Worm (Caenorhabditis elegans): ENCODE results near the gene cest-34.

cest-34 gene

DNA sequence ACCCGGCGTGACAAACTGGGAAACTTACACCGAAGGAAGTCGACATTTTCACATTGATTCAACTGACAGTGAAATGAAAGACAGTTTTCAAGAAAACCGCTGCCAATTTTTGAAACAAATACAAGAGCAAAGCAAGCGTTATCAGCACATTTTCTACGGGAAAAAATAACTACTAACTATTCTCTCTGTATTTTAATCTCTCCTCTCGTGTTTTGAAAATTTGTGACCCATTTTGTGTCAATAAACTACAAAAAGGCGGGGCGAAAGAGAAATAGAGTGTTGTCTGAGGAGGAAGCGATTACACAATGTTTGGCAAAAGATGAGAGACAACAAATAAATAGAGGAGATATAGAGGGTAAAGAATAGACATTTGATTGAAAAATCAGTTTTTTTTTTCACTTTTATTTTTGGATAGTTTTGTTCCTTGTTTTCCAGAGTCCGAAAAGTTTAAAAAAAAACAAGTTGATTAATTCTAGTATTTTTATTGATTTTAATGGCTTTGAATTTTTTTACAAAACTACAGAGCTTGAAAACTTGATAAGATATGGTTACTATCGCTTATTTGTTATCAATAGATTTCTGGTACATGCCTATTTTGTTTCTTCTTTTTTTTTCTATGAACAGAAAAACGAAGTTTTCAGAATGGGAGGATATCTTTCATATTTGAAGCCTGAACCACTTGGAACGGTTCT is at the start of gene cest-34:
TSS of gene cest-34 (plus strand) at position 642 of the 692 bp plus-strand sequence.
- TF ChIP-seq nhr-179 (tag; optimal IDR thresholded peaks at IDR 0.05) (no peak), nhr-80 (tag; optimal IDR thresholded peaks at IDR 0.05) (peak; percentile 87)

DNA sequence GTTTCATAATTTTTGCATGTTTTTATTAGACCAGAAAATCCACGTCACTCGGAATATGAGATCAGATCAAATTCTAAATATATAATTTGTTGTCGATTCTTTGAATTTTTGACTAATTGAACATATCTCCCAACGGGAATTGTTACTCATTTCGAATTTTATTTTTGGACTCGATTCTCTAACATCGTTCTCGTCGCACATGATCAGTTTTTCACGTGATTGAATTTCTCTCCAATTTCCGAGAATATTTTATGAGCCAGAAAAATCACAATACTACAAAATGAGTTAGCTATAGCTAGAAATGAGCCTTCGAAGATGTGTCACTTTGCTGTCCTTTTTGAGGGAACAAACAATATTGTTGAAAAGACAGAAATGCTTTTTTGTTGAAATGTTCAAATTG is 45.8 kb upstream of the cest-34 start:
- no peak for TF ChIP-seq D2030.7 (GFP tag; IDR thresholded peaks at IDR 0.05)
- no peak for TF ChIP-seq ceh-91 (GFP tag; IDR thresholded peaks at IDR 0.05)
- no peak for TF ChIP-seq lin-35 (GFP tag; optimal IDR thresholded peaks at IDR 0.05)
- no peak for TF ChIP-seq F57C9.4 (tag; optimal IDR thresholded peaks at IDR 0.05)
- no peak for TF ChIP-seq nhr-27 (tag; optimal IDR thresholded peaks at IDR 0.05)
- TF ChIP-seq gei-17 (GFP tag; optimal IDR thresholded peaks at IDR 0.05) = no peak
- no peak for TF ChIP-seq lin-54 (GFP tag; optimal IDR thresholded peaks at IDR 0.05)
- TF ChIP-seq Y53F4B.3 (GFP tag; IDR thresholded peaks at IDR 0.05) = no peak
- TF ChIP-seq F55B11.4 (tag; optimal IDR thresholded peaks at IDR 0.05; ENCODE audit: borderline replicate concordance, insufficient read depth) = no peak
- no peak for TF ChIP-seq him-1 (tag; optimal IDR thresholded peaks at IDR 0.05)
- no peak for TF ChIP-seq egrh-3 (GFP tag; IDR thresholded peaks at IDR 0.05)

DNA sequence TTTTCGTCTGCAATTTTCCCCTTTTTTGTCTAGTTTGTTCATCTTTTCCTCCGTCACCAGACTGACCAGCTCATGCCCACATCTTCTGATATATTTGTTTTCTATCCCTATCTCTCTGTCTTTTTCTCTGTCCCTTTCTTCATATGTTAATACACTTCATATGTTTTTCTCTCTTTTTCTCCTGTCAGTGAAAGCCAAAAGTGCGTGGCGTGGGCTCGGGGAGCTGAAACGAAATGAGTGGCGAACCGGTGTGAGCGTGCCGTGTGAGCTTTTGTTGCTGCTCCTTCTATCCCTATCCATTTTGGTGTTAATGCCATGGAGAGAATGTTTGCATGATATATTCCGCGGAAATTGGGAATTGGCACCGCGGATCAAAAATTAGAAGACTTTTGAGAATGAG is 44.7 kb upstream of the cest-34 start:
- TF ChIP-seq let-607 (tag; optimal IDR thresholded peaks at IDR 0.05) = no peak
- TF ChIP-seq nhr-179 (tag; optimal IDR thresholded peaks at IDR 0.05) = no peak
- no peak for TF ChIP-seq Y67H2A.10 (GFP tag; conservative IDR thresholded peaks at IDR 0.05)
- TF ChIP-seq unc-130 (GFP tag; optimal IDR thresholded peaks at IDR 0.05) = no peak
- TF ChIP-seq chd-7 (tag; optimal IDR thresholded peaks at IDR 0.05) = no peak
- no peak for TF ChIP-seq F10E7.11 (tag; optimal IDR thresholded peaks at IDR 0.05)
- TF ChIP-seq sea-2 (GFP tag; IDR thresholded peaks at IDR 0.05) = no peak

DNA sequence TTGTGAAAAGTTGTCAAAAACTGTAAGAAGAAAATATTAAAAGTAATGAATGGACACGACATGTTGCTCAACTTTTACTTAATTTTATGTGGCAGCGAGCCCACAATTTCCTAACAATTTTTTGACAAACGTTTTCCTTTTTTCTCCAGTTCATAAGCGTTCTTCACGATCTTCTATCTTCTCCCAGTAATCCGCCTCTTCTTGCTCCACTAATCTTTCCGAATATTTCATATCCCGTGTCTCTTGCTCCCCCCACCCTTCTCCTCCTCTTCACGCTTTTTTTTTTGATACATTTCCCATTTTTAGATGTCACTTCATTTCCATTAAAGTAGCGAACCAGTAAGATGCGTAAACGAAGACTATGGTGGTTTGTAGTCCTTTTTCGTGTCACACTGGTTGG is 43.7 kb upstream of the cest-34 start, which contains the start of gene scd-2:
TSS of gene scd-2 (plus strand) at position 301 of the 400 bp plus-strand sequence.
- no peak for TF ChIP-seq hlh-12 (tag; optimal IDR thresholded peaks at IDR 0.05)

DNA sequence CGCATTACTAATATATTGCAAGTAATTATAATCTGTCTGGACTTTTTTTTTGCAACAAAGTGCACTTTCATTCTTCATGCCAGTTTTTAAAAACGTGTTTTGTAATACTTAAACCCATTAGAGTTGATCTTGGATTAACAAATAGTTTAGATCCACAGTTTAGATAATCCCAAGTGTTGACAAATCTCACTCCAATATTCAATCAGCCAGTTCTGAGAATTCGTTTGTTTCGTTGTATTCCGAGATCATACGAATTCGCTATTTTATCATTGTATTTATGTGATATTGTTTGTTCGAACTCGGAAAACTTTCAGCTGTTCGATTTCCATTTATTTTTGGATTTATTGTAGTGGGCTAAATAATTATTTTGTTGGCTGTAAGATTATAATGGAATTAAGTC is 30.8 kb upstream of the cest-34 start:
- TF ChIP-seq unc-130 (GFP tag; optimal IDR thresholded peaks at IDR 0.05) = no peak
- no peak for TF ChIP-seq hrde-1 (tag; optimal IDR thresholded peaks at IDR 0.05; ENCODE audit: borderline replicate concordance)
- no peak for TF ChIP-seq lsl-1 (GFP tag; optimal IDR thresholded peaks at IDR 0.05)
- TF ChIP-seq lin-40 (tag; optimal IDR thresholded peaks at IDR 0.05) = no peak
- TF ChIP-seq attf-6 (GFP tag; IDR thresholded peaks at IDR 0.05) = no peak
- no peak for TF ChIP-seq F39B2.1 (GFP tag; IDR thresholded peaks at IDR 0.05)
- no peak for TF ChIP-seq ccch-3 (GFP tag; optimal IDR thresholded peaks at IDR 0.05)
- TF ChIP-seq F52B5.7 (tag; optimal IDR thresholded peaks at IDR 0.05) = no peak
- no peak for TF ChIP-seq hlh-26 (GFP tag; conservative IDR thresholded peaks at IDR 0.05)
- TF ChIP-seq Y67H2A.10 (GFP tag; conservative IDR thresholded peaks at IDR 0.05) = no peak
- TF ChIP-seq F33H1.4 (GFP tag; IDR thresholded peaks at IDR 0.05) = no peak
- TF ChIP-seq K11D2.4 (GFP tag; IDR thresholded peaks at IDR 0.05) = no peak
- TF ChIP-seq cebp-1 (GFP tag; IDR thresholded peaks at IDR 0.05) = no peak
- TF ChIP-seq cebp-1 (tag; optimal IDR thresholded peaks at IDR 0.05) = no peak
- TF ChIP-seq Y79H2A.3 (GFP tag; conservative IDR thresholded peaks at IDR 0.05) = no peak
- no peak for TF ChIP-seq bed-1 (GFP tag; IDR thresholded peaks at IDR 0.05)
- TF ChIP-seq hmg-1.2 (GFP tag; IDR thresholded peaks at IDR 0.05) = no peak
